Worm (Caenorhabditis elegans) whole organism, L1 larva: ENCODE results near the gene C17H12.8.

ENCODE experiments used
- lin-35 ChIP-seq, 2 experiments: fragments of 150-350 bp; optimal IDR thresholded peaks; 2 replicates each; lab custom pipeline; 2014; ENCODE audit warnings: missing biosample characterization in 2 of 2, missing genetic modification characterization in 2 of 2, missing genetic modification reagents in 2 of 2
- nhr-77 ChIP-seq: fragments of 150-350 bp; optimal IDR thresholded peaks from 2 replicates; lab custom pipeline; 2014; ENCODE audit warnings: missing biosample characterization, missing genetic modification characterization
- pqm-1 ChIP-seq: sonication (generic microtip); optimal IDR thresholded peaks from 3 replicates; lab custom pipeline; 2017; ENCODE audit warnings: missing biosample characterization, missing genetic modification characterization

DNA sequence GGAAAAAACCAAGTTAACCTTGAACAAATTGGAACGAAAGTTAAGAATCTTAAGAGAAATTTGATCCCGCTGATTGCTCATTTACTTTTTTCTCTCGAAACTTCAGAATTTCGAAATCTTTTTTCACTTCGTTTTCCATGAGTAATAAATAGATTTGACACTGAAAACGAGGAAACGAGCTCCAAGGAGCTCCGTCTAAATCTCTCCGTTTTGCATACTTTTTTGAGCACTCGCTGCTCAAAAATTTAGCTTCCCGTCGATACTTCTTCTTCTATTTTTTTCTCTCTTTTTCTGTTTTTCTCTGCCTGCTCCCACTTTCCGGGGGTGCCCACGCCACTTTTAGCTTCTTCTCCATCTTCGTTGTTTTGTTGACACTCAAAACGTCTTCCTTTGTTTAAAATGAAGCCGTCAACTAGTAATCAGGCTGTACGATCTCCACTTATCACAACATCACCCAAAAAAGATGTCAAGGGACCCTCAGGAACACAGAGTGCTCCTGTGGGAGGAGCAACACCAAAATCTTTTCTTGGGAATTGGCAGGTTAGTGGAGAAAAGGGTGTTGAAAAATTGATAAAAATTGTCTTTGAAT lies 11.9 kb upstream of the C17H12.8 start, which contains the start of gene C17H12.10:
- TF ChIP-seq lin-35 (GFP tag; optimal IDR thresholded peaks at IDR 0.05; lab: Kevin White, UChicago), result peak in 1 of 2 experiments; percentile 21
- TF ChIP-seq pqm-1 (tag; lab: Kevin White, UChicago), result no peak
- no peak for TF ChIP-seq nhr-77 (tag; lab: Kevin White, UChicago)
